Fruit fly (Drosophila melanogaster) whole organism, embryonic: ENCODE measurements around the gene Spx.
A peak's percentile ranks its signal among the peaks of the same experiment; 100 is the strongest.

ENCODE experiments used
- Bdp1 ChIP-seq: fragments of 200-800 bp; sonication (Bioruptor generic); optimal IDR thresholded peaks from 3 replicates; lab custom pipeline; 2016; ENCODE audit warnings: missing biosample characterization, missing genetic modification characterization
- Blimp-1 ChIP-seq: fragments of 200-800 bp; sonication (Bioruptor generic); optimal IDR thresholded peaks from 3 replicates; lab custom pipeline; 2018; ENCODE audit warnings: missing biosample characterization, missing genetic modification characterization, mild to moderate bottlenecking, moderate library complexity, missing genetic modification reagents
- CG10209 ChIP-seq: fragments of 200-800 bp; sonication (Bioruptor generic); optimal IDR thresholded peaks from 3 replicates; lab custom pipeline; 2017; ENCODE audit warnings: missing biosample characterization, mild to moderate bottlenecking, missing genetic modification characterization, missing genetic modification reagents
- CG10267 ChIP-seq: fragments of 200-800 bp; sonication (Bioruptor generic); optimal IDR thresholded peaks from 2 replicates; lab custom pipeline; 2018; ENCODE audit warnings: missing biosample characterization, mild to moderate bottlenecking, missing genetic modification characterization, moderate library complexity
- CG10462 ChIP-seq: fragments of 200-800 bp; sonication (Bioruptor generic); optimal IDR thresholded peaks from 2 replicates; lab custom pipeline; 2016; ENCODE audit warnings: missing biosample characterization, missing genetic modification characterization
- CG11504 ChIP-seq: fragments of 200-800 bp; sonication (Bioruptor generic); optimal IDR thresholded peaks from 3 replicates; lab custom pipeline; 2019; ENCODE audit warnings: missing biosample characterization, mild to moderate bottlenecking, missing genetic modification characterization, moderate library complexity
- CG12155 ChIP-seq: fragments of 200-800 bp; sonication (Bioruptor generic); optimal IDR thresholded peaks from 3 replicates; lab custom pipeline; 2016; ENCODE audit warnings: missing biosample characterization, missing genetic modification characterization
- CG12744 ChIP-seq: fragments of 200-800 bp; sonication (Bioruptor generic); optimal IDR thresholded peaks from 2 replicates; lab custom pipeline; 2016; ENCODE audit warnings: missing biosample characterization, missing genetic modification characterization
- CG13123 ChIP-seq: fragments of 200-800 bp; sonication (Bioruptor generic); optimal IDR thresholded peaks from 2 replicates; lab custom pipeline; 2016; ENCODE audit warnings: missing biosample characterization, missing genetic modification characterization
- CG13296 ChIP-seq: fragments of 200-800 bp; sonication (Bioruptor generic); optimal IDR thresholded peaks from 3 replicates; lab custom pipeline; 2018; ENCODE audit warnings: missing biosample characterization, mild to moderate bottlenecking, missing genetic modification characterization
- CG15479 ChIP-seq: fragments of 200-800 bp; sonication (Bioruptor generic); optimal IDR thresholded peaks from 3 replicates; lab custom pipeline; 2019; ENCODE audit warnings: missing biosample characterization, mild to moderate bottlenecking, missing genetic modification characterization, moderate library complexity
- CG17829 ChIP-seq: fragments of 200-800 bp; optimal IDR thresholded peaks from 2 replicates; lab custom pipeline; 2019; ENCODE audit warnings: missing biosample characterization, mild to moderate bottlenecking, missing genetic modification characterization, moderate library complexity
- CG1832 ChIP-seq: fragments of 200-800 bp; sonication (Bioruptor generic); optimal IDR thresholded peaks from 2 replicates; lab custom pipeline; 2017; ENCODE audit warnings: missing biosample characterization, mild to moderate bottlenecking, missing genetic modification characterization, inconsistent platforms
- CG2199 ChIP-seq: fragments of 200-800 bp; sonication (Bioruptor generic); IDR thresholded peaks from 3 replicates; pipeline ENCODE4 v1.3.6; 2022; ENCODE audit warnings: missing biosample characterization, missing genetic modification characterization
- CG3847 ChIP-seq: fragments of 200-800 bp; sonication (Bioruptor generic); IDR thresholded peaks from 2 replicates; pipeline ENCODE4 v1.3.6; 2022; ENCODE audit warnings: missing biosample characterization, missing genetic modification characterization
- CG4328 ChIP-seq: fragments of 200-800 bp; sonication (Bioruptor generic); optimal IDR thresholded peaks from 3 replicates; lab custom pipeline; 2017; ENCODE audit warnings: missing biosample characterization, missing genetic modification reagents, missing genetic modification characterization
- CG8765 ChIP-seq: fragments of 200-800 bp; sonication (Bioruptor generic); IDR thresholded peaks from 2 replicates; pipeline ENCODE4 v1.3.6; 2022; ENCODE audit warnings: missing biosample characterization, missing genetic modification characterization
- CG8944 ChIP-seq: fragments of 200-800 bp; sonication (Bioruptor generic); optimal IDR thresholded peaks from 3 replicates; lab custom pipeline; 2016; ENCODE audit warnings: missing biosample characterization, missing genetic modification characterization
- CG9215 ChIP-seq: fragments of 200-800 bp; sonication (Bioruptor generic); IDR thresholded peaks from 2 replicates; pipeline ENCODE4 v1.3.6; 2022; ENCODE audit warnings: missing biosample characterization, missing genetic modification characterization
- CHES-1-like ChIP-seq: fragments of 200-800 bp; sonication (Bioruptor generic); optimal IDR thresholded peaks from 2 replicates; lab custom pipeline; 2016; ENCODE audit warnings: missing biosample characterization, missing genetic modification characterization
- D19B ChIP-seq: fragments of 200-800 bp; sonication (Bioruptor generic); optimal IDR thresholded peaks from 2 replicates; lab custom pipeline; 2017; ENCODE audit warnings: missing biosample characterization, mild to moderate bottlenecking, missing genetic modification characterization
- Ets97D ChIP-seq: fragments of 200-800 bp; sonication (Bioruptor generic); optimal IDR thresholded peaks from 3 replicates; lab custom pipeline; 2016; ENCODE audit warnings: missing biosample characterization, missing genetic modification characterization
- GATAe ChIP-seq: fragments of 200-800 bp; sonication (Bioruptor generic); conservative IDR thresholded peaks from 2 replicates; pipeline ENCODE4 v1.3.6; 2022; ENCODE audit warnings: missing biosample characterization, missing genetic modification characterization
- HLHmδ ChIP-seq: fragments of 200-800 bp; sonication (Bioruptor generic); optimal IDR thresholded peaks from 2 replicates; lab custom pipeline; 2018; ENCODE audit warnings: missing biosample characterization, mild to moderate bottlenecking, missing genetic modification characterization, moderate library complexity
- Hr3 ChIP-seq: fragments of 200-800 bp; sonication (Bioruptor generic); optimal IDR thresholded peaks from 3 replicates; lab custom pipeline; 2016; ENCODE audit warnings: missing biosample characterization, missing genetic modification characterization
- Hr78 ChIP-seq, 2 experiments: fragments of 200-800 bp in 1 of 2; fragments of >200 bp in 1 of 2; sonication (Bioruptor generic) in 1 of 2; optimal IDR thresholded peaks; 2 replicates each; lab custom pipeline; 2017 to 2019; ENCODE audit warnings: missing biosample characterization in 2 of 2, missing genetic modification characterization in 2 of 2, mild to moderate bottlenecking in 1 of 2, moderate library complexity in 1 of 2
- NFAT ChIP-seq: fragments of 200-800 bp; sonication (Bioruptor generic); IDR thresholded peaks from 2 replicates; pipeline ENCODE4 v1.3.6; 2022; ENCODE audit warnings: missing biosample characterization, missing genetic modification characterization
- Poxn ChIP-seq: fragments of 200-800 bp; sonication (Bioruptor generic); IDR thresholded peaks from 2 replicates; pipeline ENCODE4 v1.3.6; 2022; ENCODE audit warnings: missing biosample characterization, missing genetic modification characterization
- Sry-β ChIP-seq: fragments of 200-800 bp; sonication (Bioruptor generic); optimal IDR thresholded peaks from 2 replicates; lab custom pipeline; 2018; ENCODE audit warnings: missing biosample characterization, mild to moderate bottlenecking, missing genetic modification characterization, moderate library complexity
- Sry-δ ChIP-seq: fragments of 200-800 bp; sonication (Bioruptor generic); optimal IDR thresholded peaks from 2 replicates; lab custom pipeline; 2016; ENCODE audit warnings: missing biosample characterization, missing genetic modification characterization
- Stat92E ChIP-seq, 3 experiments: fragments of >200 bp in 2 of 3; fragments of 200-800 bp in 1 of 3; sonication (Bioruptor generic) in 1 of 3; optimal IDR thresholded peaks; 2 replicates each; lab custom pipeline; 2017 to 2019; ENCODE audit warnings: missing biosample characterization in 3 of 3, missing genetic modification characterization in 3 of 3, mild to moderate bottlenecking in 1 of 3, moderate library complexity in 1 of 3
- Tbp ChIP-seq: fragments of >200 bp; optimal IDR thresholded peaks from 2 replicates; lab custom pipeline; 2018; ENCODE audit warnings: missing biosample characterization, missing genetic modification characterization
- Xbp1 ChIP-seq: fragments of 200-800 bp; sonication (Bioruptor generic); optimal IDR thresholded peaks from 3 replicates; lab custom pipeline; 2016; ENCODE audit warnings: missing biosample characterization, mild to moderate bottlenecking, missing genetic modification characterization
- ara ChIP-seq: fragments of 200-800 bp; sonication (Bioruptor generic); IDR thresholded peaks from 2 replicates; pipeline ENCODE4 v1.3.6; 2022; ENCODE audit warnings: missing biosample characterization, missing genetic modification characterization
- bab2 ChIP-seq: fragments of 200-800 bp; sonication (Bioruptor generic); optimal IDR thresholded peaks from 2 replicates; lab custom pipeline; 2016; ENCODE audit warnings: missing biosample characterization, missing genetic modification characterization
- chm ChIP-seq: fragments of 200-800 bp; sonication (Bioruptor generic); IDR thresholded peaks from 2 replicates; pipeline ENCODE4 v1.3.6; 2022; ENCODE audit warnings: missing biosample characterization, missing genetic modification characterization
- crc ChIP-seq: fragments of 200-800 bp; sonication (Bioruptor generic); optimal IDR thresholded peaks from 2 replicates; lab custom pipeline; 2016; ENCODE audit warnings: missing biosample characterization, missing genetic modification characterization
- crol ChIP-seq: fragments of 200-800 bp; sonication (Bioruptor generic); IDR thresholded peaks from 2 replicates; pipeline ENCODE4 v1.3.6; 2022; ENCODE audit warnings: missing biosample characterization, missing genetic modification characterization
- dati ChIP-seq: fragments of 200-800 bp; sonication (Bioruptor generic); IDR thresholded peaks from 2 replicates; pipeline ENCODE4 v1.3.6; 2022; ENCODE audit warnings: missing biosample characterization, missing genetic modification characterization
- dmrt11E ChIP-seq: fragments of 200-800 bp; sonication (Bioruptor generic); optimal IDR thresholded peaks from 3 replicates; lab custom pipeline; 2018; ENCODE audit warnings: missing biosample characterization, mild to moderate bottlenecking, missing genetic modification characterization, moderate library complexity
- gem ChIP-seq: fragments of 200-800 bp; sonication (Bioruptor generic); optimal IDR thresholded peaks from 2 replicates; lab custom pipeline; 2019; ENCODE audit warnings: missing biosample characterization, mild to moderate bottlenecking, missing genetic modification characterization, moderate library complexity
- gt ChIP-seq: fragments of 200-800 bp; sonication (Bioruptor generic); IDR thresholded peaks from 2 replicates; pipeline ENCODE4 v1.3.6; 2022; ENCODE audit warnings: missing biosample characterization, missing genetic modification characterization
- kay ChIP-seq: fragments of 200-800 bp; sonication (Bioruptor generic); optimal IDR thresholded peaks from 2 replicates; lab custom pipeline; 2016; ENCODE audit warnings: missing biosample characterization, missing genetic modification characterization
- lmd ChIP-seq: fragments of 200-800 bp; sonication (Bioruptor generic); IDR thresholded peaks from 2 replicates; pipeline ENCODE4 v1.3.6; 2022; ENCODE audit warnings: missing biosample characterization, missing genetic modification characterization
- p53 ChIP-seq: fragments of 200-800 bp; sonication (Bioruptor generic); optimal IDR thresholded peaks from 2 replicates; lab custom pipeline; 2016; ENCODE audit warnings: missing biosample characterization, missing genetic modification characterization
- rib ChIP-seq: fragments of 200-800 bp; sonication (Bioruptor generic); IDR thresholded peaks from 2 replicates; pipeline ENCODE4 v1.3.6; 2022; ENCODE audit warnings: missing biosample characterization, missing genetic modification characterization
- scrt ChIP-seq: fragments of 200-800 bp; sonication (Bioruptor generic); optimal IDR thresholded peaks from 2 replicates; lab custom pipeline; 2018; ENCODE audit warnings: missing biosample characterization, mild to moderate bottlenecking, missing genetic modification characterization, moderate library complexity
- sqz ChIP-seq: fragments of 200-800 bp; sonication (Bioruptor generic); optimal IDR thresholded peaks from 3 replicates; lab custom pipeline; 2018; ENCODE audit warnings: missing biosample characterization, mild to moderate bottlenecking, missing genetic modification characterization
- twi ChIP-seq: fragments of 200-800 bp; optimal IDR thresholded peaks from 2 replicates; lab custom pipeline; 2019; ENCODE audit warnings: missing biosample characterization, mild to moderate bottlenecking, missing genetic modification characterization, moderate library complexity
- tx ChIP-seq: fragments of 200-800 bp; sonication (Bioruptor generic); optimal IDR thresholded peaks from 2 replicates; lab custom pipeline; 2016; ENCODE audit warnings: missing biosample characterization, missing genetic modification characterization
- wek ChIP-seq: fragments of 200-800 bp; sonication (Bioruptor generic); optimal IDR thresholded peaks from 3 replicates; lab custom pipeline; 2018; ENCODE audit warnings: missing biosample characterization, mild to moderate bottlenecking, missing genetic modification characterization, moderate library complexity

The Spx gene

dm6 chrX:6263614-6264130, 8.1 kb downstream of the Spx start (continued):
- TF ChIP-seq Hr3 (peak; percentile 48), CHES-1-like (GFP tag; lab: Kevin White, UChicago) (peak; percentile 13), CG1832 (GFP tag; lab: Kevin White, UChicago) (no peak), lmd (GFP tag; lab: Robert Waterston, UW) (peak; percentile 77), CG15479 (no peak), Bdp1 (peak; percentile 33), CG2199 (GFP tag; lab: Robert Waterston, UW) (no peak), sqz (GFP tag; lab: Kevin White, UChicago) (peak; percentile 57), Blimp-1 (GFP tag; lab: Kevin White, UChicago) (peak; percentile 70), scrt (GFP tag; lab: Kevin White, UChicago) (peak; percentile 80), Poxn (GFP tag; lab: Robert Waterston, UW) (0 out of 2 replicates have a peak, but pooled peaks have one; percentile 15), CG17829 (tag; lab: Kevin White, UChicago) (peak; percentile 71), Tbp (no peak), crol (GFP tag; lab: Robert Waterston, UW) (0 out of 2 replicates have a peak, but pooled peaks have one; percentile 10), GATAe (no peak), dmrt11E (tag; lab: Kevin White, UChicago) (peak; percentile 1), CG8765 (GFP tag; lab: Robert Waterston, UW) (no peak), tx (GFP tag; lab: Kevin White, UChicago) (no peak), p53 (GFP tag; lab: Kevin White, UChicago) (no peak), CG13123 (GFP tag; lab: Kevin White, UChicago) (no peak), Hr78 (GFP tag; optimal IDR thresholded peaks at IDR 0.05; lab: Kevin White, UChicago) (peak in 1 of 2 experiments; percentile 64), wek (GFP tag; lab: Kevin White, UChicago) (peak; percentile 20), CG9215 (peak; percentile 68), dati (GFP tag; lab: Robert Waterston, UW) (no peak), CG8944 (no peak), ara (GFP tag; lab: Robert Waterston, UW) (peak; percentile 64; the same call in 1 of the 2 replicates), CG11504 (tag; lab: Kevin White, UChicago) (peak; percentile 86), CG10462 (GFP tag; lab: Kevin White, UChicago) (peak; percentile 36), CG12744 (peak; percentile 49), HLHmδ (GFP tag; lab: Kevin White, UChicago) (no peak), CG10209 (GFP tag; lab: Kevin White, UChicago) (peak; percentile 81), CG12155 (GFP tag; lab: Kevin White, UChicago) (peak; percentile 50), CG3847 (GFP tag; lab: Robert Waterston, UW) (peak; percentile 67), rib (peak; percentile 48; the same call in 1 of the 2 replicates), gt (GFP tag; lab: Robert Waterston, UW) (no peak), CG13296 (peak; percentile 87), Xbp1 (peak; percentile 60), Stat92E (GFP tag; optimal IDR thresholded peaks at IDR 0.05; lab: Kevin White, UChicago) (no peak), D19B (GFP tag; lab: Kevin White, UChicago) (peak; percentile 74), twi (peak; percentile 23), Sry-δ (no peak), gem (tag; lab: Kevin White, UChicago) (peak; percentile 82), crc (GFP tag; lab: Kevin White, UChicago) (peak; percentile 43), kay (GFP tag; lab: Kevin White, UChicago) (no peak), CG4328 (GFP tag; lab: Kevin White, UChicago) (peak; percentile 58), Sry-β (no peak), CG10267 (peak; percentile 65), bab2 (peak; percentile 55), Ets97D (GFP tag; lab: Kevin White, UChicago) (peak; percentile 12), NFAT (GFP tag; lab: Robert Waterston, UW) (no peak), chm (GFP tag; lab: Robert Waterston, UW) (no peak)
